Worm (Caenorhabditis elegans) whole organism, L2 larva: Measurements from ENCODE around the gene ZC443.3.

Experiments used
- C34F6.9 ChIP-seq: fragments of 150-350 bp; optimal IDR thresholded peaks from 2 replicates; lab custom pipeline; 2014; ENCODE audit warnings: missing biosample characterization, missing genetic modification characterization
- ZK546.5 ChIP-seq: sonication (generic microtip); optimal IDR thresholded peaks from 2 replicates; lab custom pipeline; 2017; ENCODE audit warnings: missing biosample characterization, missing genetic modification characterization
- ama-1 ChIP-seq: fragments of 150-350 bp; optimal IDR thresholded peaks from 2 replicates; lab custom pipeline; 2018; ENCODE audit warnings: inconsistent platforms
- blmp-1 ChIP-seq: sonication (generic microtip); optimal IDR thresholded peaks from 2 replicates; lab custom pipeline; 2017; ENCODE audit warnings: missing genetic modification characterization, mild to moderate bottlenecking, missing compliant biosample characterization, antibody characterized with exemption, moderate library complexity; ENCODE audit not compliant: insufficient read depth
- ceh-16 ChIP-seq: fragments of 150-350 bp; optimal IDR thresholded peaks from 2 replicates; lab custom pipeline; 2014; ENCODE audit warnings: missing biosample characterization, missing genetic modification characterization
- dmd-4 ChIP-seq: sonication (generic microtip); optimal IDR thresholded peaks from 2 replicates; lab custom pipeline; 2017; ENCODE audit warnings: missing biosample characterization, missing genetic modification characterization
- elt-1 ChIP-seq: fragments of 150-350 bp; optimal IDR thresholded peaks from 2 replicates; lab custom pipeline; 2014; ENCODE audit warnings: missing biosample characterization, missing genetic modification characterization
- elt-3 ChIP-seq: sonication (generic microtip); optimal IDR thresholded peaks from 2 replicates; lab custom pipeline; 2017; ENCODE audit warnings: missing biosample characterization, missing genetic modification characterization
- fos-1 ChIP-seq: fragments of 150-350 bp; optimal IDR thresholded peaks from 2 replicates; lab custom pipeline; 2014; ENCODE audit warnings: missing biosample characterization, missing genetic modification characterization
- gmeb-1 ChIP-seq: fragments of 150-350 bp; optimal IDR thresholded peaks from 2 replicates; lab custom pipeline; 2014; ENCODE audit warnings: missing biosample characterization, missing genetic modification characterization
- lin-13 ChIP-seq: fragments of 150-350 bp; optimal IDR thresholded peaks from 2 replicates; lab custom pipeline; 2014; ENCODE audit warnings: missing biosample characterization, missing genetic modification reagents, missing genetic modification characterization
- lsy-2 ChIP-seq, 2 experiments: fragments of 150-350 bp in 1 of 2; sonication (generic microtip) in 1 of 2; optimal IDR thresholded peaks; 2 replicates each; lab custom pipeline; 2014 to 2017; ENCODE audit warnings: missing biosample characterization in 2 of 2, missing genetic modification characterization in 2 of 2
- mab-5 ChIP-seq: fragments of 150-350 bp; optimal IDR thresholded peaks from 2 replicates; lab custom pipeline; 2014; ENCODE audit warnings: missing biosample characterization, missing genetic modification characterization
- nhr-11 ChIP-seq: fragments of 150-350 bp; optimal IDR thresholded peaks from 2 replicates; lab custom pipeline; 2014; ENCODE audit warnings: missing biosample characterization, missing genetic modification characterization
- nhr-21 ChIP-seq: fragments of 150-350 bp; optimal IDR thresholded peaks from 2 replicates; lab custom pipeline; 2014; ENCODE audit warnings: missing biosample characterization, missing genetic modification characterization
- nhr-23 ChIP-seq: fragments of 150-350 bp; optimal IDR thresholded peaks from 2 replicates; lab custom pipeline; 2014; ENCODE audit warnings: missing biosample characterization, missing genetic modification reagents, missing genetic modification characterization
- nhr-237 ChIP-seq: fragments of 150-350 bp; optimal IDR thresholded peaks from 2 replicates; lab custom pipeline; 2014; ENCODE audit warnings: missing biosample characterization, missing genetic modification characterization
- nhr-25 ChIP-seq: fragments of 150-350 bp; sonication (generic microtip); optimal IDR thresholded peaks from 3 replicates; lab custom pipeline; 2014; ENCODE audit warnings: missing biosample characterization, missing genetic modification characterization
- nhr-77 ChIP-seq: fragments of 150-350 bp; optimal IDR thresholded peaks from 2 replicates; lab custom pipeline; 2014; ENCODE audit warnings: missing biosample characterization, missing genetic modification characterization
- peb-1 ChIP-seq: fragments of 150-350 bp; optimal IDR thresholded peaks from 2 replicates; lab custom pipeline; 2014; ENCODE audit warnings: missing biosample characterization, missing genetic modification characterization
- sem-4 ChIP-seq: fragments of 150-350 bp; optimal IDR thresholded peaks from 2 replicates; lab custom pipeline; 2014; ENCODE audit warnings: missing biosample characterization, missing genetic modification reagents, missing genetic modification characterization
- skn-1 ChIP-seq: sonication (generic microtip); optimal IDR thresholded peaks from 2 replicates; lab custom pipeline; 2017; ENCODE audit warnings: missing biosample characterization, missing genetic modification characterization
- sma-9 ChIP-seq, 2 experiments: fragments of 150-350 bp in 1 of 2; sonication (generic microtip) in 1 of 2; optimal IDR thresholded peaks; 2 replicates each; lab custom pipeline; 2014 to 2016; ENCODE audit warnings: missing genetic modification characterization in 2 of 2, mild to moderate bottlenecking in 1 of 2, missing biosample characterization in 1 of 2, missing compliant biosample characterization in 1 of 2, missing genetic modification reagents in 1 of 2, moderate library complexity in 1 of 2
- unc-55 ChIP-seq: fragments of 150-350 bp; sonication (generic microtip); optimal IDR thresholded peaks from 3 replicates; lab custom pipeline; 2014; ENCODE audit warnings: missing biosample characterization, missing genetic modification reagents, missing genetic modification characterization
- unc-62 ChIP-seq: fragments of 150-350 bp; optimal IDR thresholded peaks from 2 replicates; lab custom pipeline; 2014; ENCODE audit warnings: missing biosample characterization, missing genetic modification reagents, missing genetic modification characterization
- ztf-11 ChIP-seq: sonication (generic microtip); optimal IDR thresholded peaks from 2 replicates; lab custom pipeline; 2017; ENCODE audit warnings: missing biosample characterization, missing genetic modification characterization

Gene ZC443.3

DNA sequence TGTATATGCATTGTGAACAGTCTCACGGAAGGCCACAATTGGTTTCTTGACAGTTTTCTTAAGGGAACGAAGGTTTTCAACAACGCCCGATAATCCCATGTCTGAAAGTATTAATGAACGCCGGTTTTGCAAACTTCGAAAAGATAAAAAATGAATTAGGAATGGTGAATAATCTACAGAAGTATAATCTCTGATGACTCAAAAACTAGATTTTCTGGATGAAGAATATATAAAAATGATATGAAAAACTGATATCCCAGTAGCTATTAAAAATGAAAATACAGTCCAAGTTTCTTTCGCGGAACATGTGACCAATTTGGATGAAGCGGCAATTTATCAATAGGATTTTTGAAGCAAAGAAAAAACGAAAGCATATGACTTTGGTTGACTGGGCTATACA is at the start of gene ZC443.3:
TSS of gene ZC443.3 (minus strand) at position 101 of the 400 bp plus-strand sequence.
- TF ChIP-seq ceh-16 (tag; lab: Kevin White, UChicago) (no peak), mab-5 (tag; lab: Kevin White, UChicago) (no peak), skn-1 (tag; lab: Kevin White, UChicago) (no peak), gmeb-1 (tag; lab: Kevin White, UChicago) (no peak), dmd-4 (tag; lab: Kevin White, UChicago) (no peak), ZK546.5 (no peak), ztf-11 (tag; lab: Kevin White, UChicago) (no peak), nhr-23 (no peak), elt-3 (no peak)

DNA sequence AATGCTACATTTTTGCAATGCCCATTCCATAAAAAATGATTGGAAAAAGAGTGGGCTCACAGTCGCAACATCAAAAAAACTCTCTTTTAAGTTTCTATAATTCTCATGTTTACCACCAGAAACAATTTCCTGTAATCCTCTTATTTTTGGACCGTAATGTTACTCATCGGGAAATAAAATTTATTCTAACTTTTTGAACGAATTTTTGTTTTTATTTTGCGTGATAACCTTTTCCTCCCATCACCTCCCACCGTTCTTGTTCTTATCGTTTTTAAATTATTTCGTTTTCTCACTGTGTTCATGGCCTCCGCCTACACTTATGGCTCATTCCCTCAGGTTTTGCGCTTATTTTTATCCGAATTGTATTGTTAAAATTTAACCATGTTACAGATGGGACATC is 45.2 kb upstream of the ZC443.3 start, which contains the start of gene anp-1:
TSS of gene anp-1 (plus strand) at position 301 of the 400 bp plus-strand sequence.
- no peak for TF ChIP-seq sem-4 (tag; lab: Kevin White, UChicago)
- no peak for TF ChIP-seq lsy-2 (tag; optimal IDR thresholded peaks at IDR 0.05; lab: Kevin White, UChicago)
- no peak for TF ChIP-seq ceh-16 (tag; lab: Kevin White, UChicago)
- TF ChIP-seq sma-9 (GFP tag; optimal IDR thresholded peaks at IDR 0.05; lab: Kevin White, UChicago) = no peak
- TF ChIP-seq sma-9 (tag; optimal IDR thresholded peaks at IDR 0.05; lab: Kevin White, UChicago) = no peak
- no peak for TF ChIP-seq skn-1 (tag; lab: Kevin White, UChicago)
- no peak for TF ChIP-seq blmp-1 (tag; lab: Kevin White, UChicago)
- TF ChIP-seq peb-1 (tag; lab: Kevin White, UChicago) = no peak
- no peak for TF ChIP-seq lin-13 (GFP tag; lab: Kevin White, UChicago)
- TF ChIP-seq ztf-11 (tag; lab: Kevin White, UChicago) = no peak
- no peak for TF ChIP-seq nhr-77 (tag; lab: Kevin White, UChicago)

DNA sequence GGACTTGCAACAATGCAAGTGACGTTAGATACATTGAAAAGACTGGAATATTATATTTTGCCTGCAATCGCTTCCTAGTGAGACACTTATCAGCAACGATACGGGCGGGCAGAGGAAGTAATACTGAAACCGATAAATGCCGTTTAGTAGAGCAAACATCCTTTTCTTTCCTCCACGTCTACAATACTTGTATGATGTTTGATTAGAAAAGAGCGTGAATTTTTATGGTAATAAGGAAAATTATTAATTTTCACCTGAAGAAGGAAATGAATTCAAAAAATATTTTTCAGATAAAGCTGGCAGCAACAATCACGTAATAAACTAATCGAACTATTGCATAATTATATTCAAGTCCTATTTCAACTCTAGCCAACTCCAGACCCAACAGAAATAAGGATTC is 40.8 kb upstream of the ZC443.3 start, which contains the start of gene C44H9.7:
TSS of gene C44H9.7 (minus strand) at position 101 of the 400 bp plus-strand sequence.
- no peak for TF ChIP-seq ama-1 (lab: Kevin White, UChicago)
- no peak for TF ChIP-seq dmd-4 (tag; lab: Kevin White, UChicago)
- TF ChIP-seq nhr-11 = no peak
- TF ChIP-seq unc-55 = no peak

DNA sequence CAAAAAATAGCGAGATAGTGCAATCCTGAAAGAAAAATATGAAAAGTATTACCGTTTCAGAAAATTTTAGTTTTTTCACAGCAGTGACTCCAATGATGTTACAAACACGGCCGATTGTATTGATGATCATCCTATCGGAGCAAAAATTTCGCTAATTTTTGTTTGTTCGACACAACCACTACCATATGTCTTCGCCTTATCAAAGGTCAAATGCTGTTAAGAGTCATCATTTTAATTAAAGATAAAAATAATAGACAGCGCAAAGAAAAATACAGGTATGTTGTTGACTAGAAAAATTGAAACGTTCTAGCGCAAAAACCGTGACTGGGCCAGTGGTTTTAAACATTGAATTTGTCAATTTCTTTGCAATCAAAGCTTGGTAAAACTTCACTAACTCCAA is 38.4 kb upstream of the ZC443.3 start:
- no peak for TF ChIP-seq mab-5 (tag; lab: Kevin White, UChicago)
- TF ChIP-seq fos-1 (tag; lab: Kevin White, UChicago) = peak; percentile 8
- TF ChIP-seq, all 48 proteins: peak for 1

DNA sequence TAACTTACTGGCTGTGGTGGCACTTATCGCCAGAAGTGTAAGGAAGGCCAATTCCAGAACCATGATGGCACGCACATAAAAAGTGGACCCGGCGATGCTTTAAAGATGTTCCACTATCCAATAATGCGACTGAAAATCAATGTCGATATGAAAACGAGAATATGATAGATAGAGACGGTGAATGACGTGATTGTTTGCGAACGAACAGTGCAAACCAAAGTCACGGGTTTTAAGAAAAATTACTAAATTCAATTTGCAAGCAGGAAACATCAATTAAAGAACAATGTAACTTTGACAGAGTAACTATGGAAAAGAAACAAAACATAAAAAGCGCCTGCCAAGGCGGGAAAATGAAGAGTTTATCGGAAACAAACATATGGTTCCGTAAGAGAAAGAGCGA is 35.8 kb upstream of the ZC443.3 start, which contains the start of gene C44H9.5:
TSS of gene C44H9.5 (minus strand) at position 129 of the 400 bp plus-strand sequence.
- TF ChIP-seq fos-1 (tag; lab: Kevin White, UChicago) (peak; percentile 8), peb-1 (tag; lab: Kevin White, UChicago) (no peak)

DNA sequence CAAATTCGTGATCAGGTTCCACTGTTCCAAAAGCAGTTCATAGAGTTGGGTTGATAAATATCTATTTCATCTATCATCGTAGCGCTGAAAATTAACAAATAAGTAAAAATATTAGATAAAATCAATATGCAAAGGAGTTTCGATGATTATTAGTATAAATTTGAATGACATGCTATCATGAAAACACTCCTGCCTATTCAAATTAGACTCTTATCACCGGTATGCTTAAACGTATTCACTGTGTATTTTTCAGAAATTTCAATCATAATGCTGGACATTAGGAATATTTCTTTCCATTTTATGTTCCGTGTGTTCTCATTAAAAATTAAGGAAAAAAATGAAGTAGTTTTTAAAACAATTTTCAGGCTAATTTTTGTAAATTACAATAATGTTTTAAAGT is 31.3 kb upstream of the ZC443.3 start, which contains the start of gene C44H9.6:
TSS of gene C44H9.6 (minus strand) at position 101 of the 400 bp plus-strand sequence.
- TF ChIP-seq peb-1 (tag; lab: Kevin White, UChicago) (no peak), lin-13 (GFP tag; lab: Kevin White, UChicago) (no peak), ztf-11 (tag; lab: Kevin White, UChicago) (no peak), unc-55 (no peak), sem-4 (tag; lab: Kevin White, UChicago) (no peak), fos-1 (tag; lab: Kevin White, UChicago) (peak; percentile 16), nhr-11 (no peak), elt-1 (tag; lab: Kevin White, UChicago) (no peak)

DNA sequence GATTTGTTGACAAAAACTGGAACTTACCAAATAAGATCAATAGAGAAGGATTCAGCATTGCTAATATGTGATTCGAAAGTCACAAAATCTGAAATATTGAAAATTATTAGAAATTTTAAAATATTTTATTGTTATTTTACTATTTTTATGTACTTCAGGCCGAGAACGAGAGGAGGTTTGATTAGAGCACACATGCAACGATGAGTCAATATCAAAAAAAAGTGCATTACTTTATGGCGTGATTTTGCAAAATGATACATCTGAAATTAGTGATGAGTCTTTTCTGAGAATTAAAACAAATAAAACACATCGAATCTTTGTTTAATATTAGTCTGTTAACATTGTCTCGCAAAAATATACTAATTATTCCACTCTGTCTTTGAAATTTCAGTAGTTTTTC is 30.8 kb upstream of the ZC443.3 start:
- no peak for TF ChIP-seq nhr-25 (tag; lab: Kevin White, UChicago)
- peak; percentile 65 for TF ChIP-seq fos-1 (tag; lab: Kevin White, UChicago)
- TF ChIP-seq, all 48 proteins: peak for 1

DNA sequence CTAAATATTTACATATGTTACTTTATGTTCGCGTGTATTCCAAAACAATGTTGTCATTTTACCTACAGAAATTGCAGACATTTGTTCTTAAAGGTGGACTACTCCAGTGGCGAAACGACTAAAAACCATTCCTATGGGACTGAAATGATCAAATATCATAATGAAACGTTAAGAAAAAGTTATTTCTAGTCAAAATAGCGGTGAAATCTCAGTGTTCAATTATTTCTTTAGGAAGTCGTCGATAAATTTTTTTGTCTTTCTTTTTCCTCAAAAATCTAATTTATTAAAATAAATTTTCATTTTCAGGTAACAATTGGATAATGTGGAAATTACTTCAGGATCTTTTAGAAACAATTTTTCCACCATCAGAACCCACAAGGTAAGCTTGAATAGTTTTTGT is 21.5 kb upstream of the ZC443.3 start, which contains the start of gene C44H9.4:
TSS of gene C44H9.4 (plus strand) at position 301 of the 400 bp plus-strand sequence.
- no peak for TF ChIP-seq fos-1 (tag; lab: Kevin White, UChicago)
- no peak for TF ChIP-seq nhr-21 (tag; lab: Kevin White, UChicago)
- TF ChIP-seq dmd-4 (tag; lab: Kevin White, UChicago) = no peak
- TF ChIP-seq nhr-237 (tag; lab: Kevin White, UChicago) = no peak
- no peak for TF ChIP-seq unc-62 (GFP tag; lab: Kevin White, UChicago)
- no peak for TF ChIP-seq C34F6.9 (tag; lab: Kevin White, UChicago)
- no peak for TF ChIP-seq lsy-2 (tag; optimal IDR thresholded peaks at IDR 0.05; lab: Kevin White, UChicago)
